Worm (Caenorhabditis elegans) whole organism, L2 larva: ENCODE measurements around the gene C07B5.4.

Experiments
- aly-2 ChIP-seq: fragments of 150-350 bp; optimal IDR thresholded peaks from 2 replicates; lab custom pipeline; 2014; ENCODE audit warnings: missing biosample characterization, missing genetic modification characterization
- nhr-25 ChIP-seq: fragments of 150-350 bp; sonication (generic microtip); optimal IDR thresholded peaks from 3 replicates; lab custom pipeline; 2014; ENCODE audit warnings: missing biosample characterization, missing genetic modification characterization
- skn-1 ChIP-seq: sonication (generic microtip); optimal IDR thresholded peaks from 2 replicates; lab custom pipeline; 2017; ENCODE audit warnings: missing biosample characterization, missing genetic modification characterization

C07B5.4 gene

DNA sequence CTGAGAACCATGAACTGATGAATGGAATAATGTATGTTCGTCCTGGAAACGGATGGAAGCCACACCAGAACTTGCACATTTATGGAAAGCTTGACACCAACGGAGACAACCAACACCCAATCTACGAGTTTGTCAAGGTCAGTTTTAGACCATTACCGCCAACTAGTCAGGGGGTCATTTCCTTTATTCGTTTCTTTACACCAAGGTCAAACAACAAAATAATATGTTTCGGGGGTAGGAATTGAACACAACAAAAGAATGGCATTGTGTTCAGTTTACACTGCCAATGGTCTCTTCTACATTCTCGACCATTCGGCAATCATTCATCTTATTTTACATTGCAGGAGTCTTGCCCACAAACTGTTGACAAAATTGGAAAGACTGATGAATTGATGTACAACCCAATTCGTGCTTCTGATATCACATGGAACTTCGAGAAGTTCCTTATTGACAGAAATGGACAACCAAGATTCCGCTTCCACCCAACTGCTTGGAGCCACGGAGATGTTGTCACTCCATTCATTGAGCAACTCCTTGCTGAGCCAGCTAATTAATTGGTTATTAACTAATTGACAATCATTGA, 56.2 kb downstream of the C07B5.4 start:
- no peak for TF ChIP-seq aly-2 (tag; lab: Kevin White, UChicago)
- no peak for TF ChIP-seq skn-1 (tag; lab: Kevin White, UChicago)
- TF ChIP-seq nhr-25 (tag; lab: Kevin White, UChicago) = peak; percentile 53
